Worm (Caenorhabditis elegans): Measurements from ENCODE around the gene B0334.10.
A peak's percentile ranks its signal among the peaks of the same experiment; 100 is the strongest.

B0334.10 gene

ce11 chrII:11497365-11497764 lies 20.9 kb upstream of the B0334.10 start, which contains the start of gene B0334.5:
TSS of gene B0334.5 (plus strand) at chrII:11497665.
- TF ChIP-seq ceh-8 (GFP tag; optimal IDR thresholded peaks at IDR 0.05) (no peak), F16B12.6 (tag; optimal IDR thresholded peaks at IDR 0.05) (no peak), nhr-85 (tag) (no peak), dpl-1 (GFP tag; optimal IDR thresholded peaks at IDR 0.05) (no peak), skn-1 (tag; optimal IDR thresholded peaks at IDR 0.05) (no peak), blmp-1 (tag; optimal IDR thresholded peaks at IDR 0.05) (no peak), mdl-1 (tag; optimal IDR thresholded peaks at IDR 0.05) (no peak), aly-2 (tag; optimal IDR thresholded peaks at IDR 0.05) (no peak), dsc-1 (tag; optimal IDR thresholded peaks at IDR 0.05) (no peak), ets-5 (GFP tag; IDR thresholded peaks at IDR 0.05) (no peak), mep-1 (tag; optimal IDR thresholded peaks at IDR 0.05) (no peak), mab-9 (GFP tag; IDR thresholded peaks at IDR 0.05) (no peak), pax-3 (tag; optimal IDR thresholded peaks at IDR 0.05) (no peak), fos-1 (tag; optimal IDR thresholded peaks at IDR 0.05) (no peak), unc-86 (tag; optimal IDR thresholded peaks at IDR 0.05) (no peak), jun-1 (tag; optimal IDR thresholded peaks at IDR 0.05) (no peak), snpc-4 (tag; optimal IDR thresholded peaks at IDR 0.05) (no peak), nhr-20 (tag; optimal IDR thresholded peaks at IDR 0.05) (no peak), vab-15 (tag; optimal IDR thresholded peaks at IDR 0.05) (no peak), sptf-1 (tag; optimal IDR thresholded peaks at IDR 0.05) (no peak)

DNA sequence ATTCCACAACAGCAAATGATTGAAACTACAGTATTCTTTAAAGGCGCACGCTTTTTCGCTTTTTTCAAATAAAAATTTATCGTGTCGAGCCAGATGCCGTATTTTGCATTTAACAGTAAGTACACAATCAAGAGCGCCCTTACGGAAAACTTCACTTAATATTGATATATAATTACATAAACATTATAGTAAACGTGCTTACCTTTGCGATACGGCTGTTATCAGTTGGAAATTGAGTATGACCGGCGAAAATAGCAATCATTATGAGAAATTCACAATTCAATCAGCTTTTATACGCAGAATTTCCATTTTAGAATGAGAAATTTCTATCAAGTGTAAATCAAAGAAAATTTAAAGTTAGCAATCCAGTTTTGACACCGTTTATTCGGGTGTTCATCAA lies 18.1 kb upstream of the B0334.10 start, which contains the start of gene B0334.20:
Gene B0334.20 (minus strand): TSS at position 262 of the 400 bp plus-strand sequence.
- no peak for TF ChIP-seq snu-23 (GFP tag; optimal IDR thresholded peaks at IDR 0.05)
- no peak for TF ChIP-seq ceh-8 (GFP tag; optimal IDR thresholded peaks at IDR 0.05)
- TF ChIP-seq nhr-85 (tag): no peak
- no peak for TF ChIP-seq F16B12.6 (tag; optimal IDR thresholded peaks at IDR 0.05)
- no peak for TF ChIP-seq unc-130 (tag; optimal IDR thresholded peaks at IDR 0.05)
- TF ChIP-seq egl-27 (tag; optimal IDR thresholded peaks at IDR 0.05): no peak
- no peak for TF ChIP-seq vab-15 (tag; optimal IDR thresholded peaks at IDR 0.05)
- TF ChIP-seq alr-1 (tag; optimal IDR thresholded peaks at IDR 0.05; ENCODE audit: borderline replicate concordance): no peak
- no peak for TF ChIP-seq C04F5.9 (tag; optimal IDR thresholded peaks at IDR 0.05)
- no peak for TF ChIP-seq fos-1 (tag; optimal IDR thresholded peaks at IDR 0.05)
- TF ChIP-seq aha-1 (tag; optimal IDR thresholded peaks at IDR 0.05): no peak

DNA sequence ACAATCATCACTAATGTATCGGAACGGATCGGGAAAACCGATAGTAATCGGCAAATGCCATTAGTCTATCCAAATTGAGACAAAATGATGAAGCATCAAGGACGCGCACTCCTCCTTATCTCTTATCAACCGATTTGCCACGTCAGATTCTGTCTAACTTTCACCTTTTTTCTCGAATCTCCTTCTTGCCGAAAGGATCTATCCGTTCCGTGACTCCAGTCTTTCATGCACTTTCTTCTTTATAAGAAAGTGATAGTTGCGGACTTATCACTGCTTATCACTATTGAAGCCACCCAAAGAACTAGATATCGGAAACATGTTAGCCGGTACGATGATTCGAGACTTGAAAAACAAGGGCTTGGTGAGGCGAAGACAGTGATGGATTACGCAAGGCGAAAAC lies 16.3 kb upstream of the B0334.10 start:
- TF ChIP-seq nhr-20 (tag; optimal IDR thresholded peaks at IDR 0.05): peak; percentile 7
- peak; percentile 100 for TF ChIP-seq blmp-1 (tag; optimal IDR thresholded peaks at IDR 0.05)
- no peak for TF ChIP-seq ama-1 (optimal IDR thresholded peaks at IDR 0.05)
- TF ChIP-seq elt-3 (tag; optimal IDR thresholded peaks at IDR 0.05): peak; percentile 28 to 96 (median 84)

DNA sequence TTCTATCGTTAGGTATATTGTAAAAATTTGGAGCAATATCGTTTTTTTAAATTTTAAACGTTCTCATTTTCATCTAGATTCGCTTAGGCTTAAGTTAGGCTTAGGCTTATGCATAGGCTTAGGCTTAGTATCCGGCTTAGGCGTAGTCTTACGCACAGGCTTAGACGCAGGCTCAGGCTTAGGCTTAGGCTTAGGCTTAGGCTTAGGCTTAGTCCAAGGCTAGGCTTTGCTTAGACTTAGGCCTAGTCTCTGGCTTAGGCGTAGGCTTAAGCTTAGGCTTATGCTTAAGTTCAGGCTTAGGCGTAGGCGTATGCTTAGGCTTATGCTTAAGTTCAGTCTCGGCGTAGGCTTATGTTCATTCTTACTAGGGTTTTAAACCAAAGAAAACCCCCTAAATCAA lies 14.5 kb upstream of the B0334.10 start:
- TF ChIP-seq nhr-11 (tag; optimal IDR thresholded peaks at IDR 0.05) (no peak), tlp-1 (tag; optimal IDR thresholded peaks at IDR 0.05) (no peak), rnt-1 (tag; optimal IDR thresholded peaks at IDR 0.05) (no peak), nhr-19 (GFP tag; conservative IDR thresholded peaks at IDR 0.05) (no peak), hpl-2 (GFP tag; optimal IDR thresholded peaks at IDR 0.05) (no peak), lin-14 (GFP tag; optimal IDR thresholded peaks at IDR 0.05) (no peak), C16A3.4 (tag; optimal IDR thresholded peaks at IDR 0.05) (no peak), isw-1 (GFP tag; IDR thresholded peaks at IDR 0.05) (no peak), snu-23 (GFP tag; optimal IDR thresholded peaks at IDR 0.05) (no peak), fkh-8 (tag; optimal IDR thresholded peaks at IDR 0.05) (no peak), snpc-4 (tag; optimal IDR thresholded peaks at IDR 0.05) (no peak)

DNA sequence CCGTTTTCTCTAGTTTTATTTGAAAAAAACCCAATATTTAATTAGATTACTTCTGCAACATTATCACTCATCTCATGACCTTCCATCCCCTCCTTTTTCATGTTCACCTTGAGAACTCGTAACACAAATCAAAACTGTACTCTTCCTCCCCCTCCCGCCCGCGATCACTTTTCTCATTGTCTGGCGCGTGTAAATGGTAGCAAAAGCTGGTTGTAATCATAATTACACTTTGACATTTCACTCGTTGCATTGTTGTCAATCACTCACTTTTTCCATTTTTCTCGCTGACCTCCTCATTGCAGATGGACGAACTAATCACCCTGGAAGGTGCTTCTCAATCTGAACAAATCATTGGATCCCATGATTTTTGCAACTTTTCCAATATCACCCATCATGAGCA lies 7.9 kb upstream of the B0334.10 start, which contains the start of gene npr-41:
Gene npr-41 (plus strand): TSS at position 301 of the 400 bp plus-strand sequence.
- TF ChIP-seq mef-2 (tag; optimal IDR thresholded peaks at IDR 0.05): no peak
- peak; percentile 19 for TF ChIP-seq nhr-85 (tag)
- TF ChIP-seq ztf-11 (tag; optimal IDR thresholded peaks at IDR 0.05): no peak
- no peak for TF ChIP-seq fkh-10 (GFP tag; optimal IDR thresholded peaks at IDR 0.05)

Data from whole organism, L1 larva.